Fruit fly (Drosophila melanogaster): ENCODE results near the gene Gyc76C.

Gyc76C gene

DNA sequence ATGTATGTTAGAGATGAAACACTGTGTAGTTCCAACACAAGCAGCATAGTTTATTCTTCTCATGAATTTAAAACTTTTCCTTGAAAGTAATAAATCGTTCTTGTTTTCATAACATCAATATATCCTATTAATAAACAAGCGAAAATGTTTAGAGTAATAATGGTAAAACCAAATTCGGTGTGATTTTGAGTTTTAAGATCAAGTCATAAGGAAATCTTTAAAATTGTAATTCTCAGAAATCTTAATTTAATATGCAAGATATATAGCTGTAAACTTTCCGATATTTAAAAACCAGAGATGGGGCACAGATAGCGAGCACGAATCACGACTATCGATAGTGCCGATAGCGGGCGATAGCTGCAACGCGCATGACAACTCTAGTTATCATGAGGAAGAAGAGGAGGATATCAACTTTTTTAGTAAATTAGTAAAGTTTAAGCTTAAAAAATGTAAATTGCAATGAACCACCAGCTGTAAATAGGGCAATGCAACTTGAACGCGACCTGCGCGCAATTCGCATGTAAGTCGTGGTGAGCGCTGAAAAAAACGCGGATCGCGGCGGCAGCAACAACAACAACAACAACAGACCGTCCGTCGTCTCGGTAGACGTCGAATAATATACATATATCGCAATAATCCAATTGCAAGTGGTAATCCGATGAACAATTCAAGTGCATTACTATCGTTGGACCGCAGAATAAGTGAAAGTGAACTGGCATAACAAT lies 24.6 kb upstream of the Gyc76C start, which contains the start of the genes Fibp and Deaf1 (continued):
- TF ChIP-seq CG31224 (GFP tag; IDR thresholded peaks at IDR 0.05) = 0 out of 2 replicates have a peak, but pooled peaks have one; percentile 45
- TF ChIP-seq Dek (tag; optimal IDR thresholded peaks at IDR 0.05) = peak; percentile 70
- peak; percentile 61 for TF ChIP-seq CG18619 (GFP tag; optimal IDR thresholded peaks at IDR 0.05)
- TF ChIP-seq croc (GFP tag; conservative IDR thresholded peaks at IDR 0.05) = no peak; the same call in 2 of the 3 replicates
- peak; percentile 41 for TF ChIP-seq CG12299 (tag; optimal IDR thresholded peaks at IDR 0.05)
- peak; percentile 99 for TF ChIP-seq knrl (GFP tag; IDR thresholded peaks at IDR 0.05; ENCODE audit: partially characterized antibody)
- peak; percentile 74 for TF ChIP-seq CG10147 (GFP tag; optimal IDR thresholded peaks at IDR 0.05)
- peak; percentile 98 for TF ChIP-seq Opbp (GFP tag; IDR thresholded peaks at IDR 0.05; ENCODE audit: partially characterized antibody)
- TF ChIP-seq Hmr (GFP tag; optimal IDR thresholded peaks at IDR 0.05) = peak; percentile 72
- TF ChIP-seq chm (GFP tag; IDR thresholded peaks at IDR 0.05) = no peak
- peak; percentile 72 for TF ChIP-seq Ets97D (GFP tag; optimal IDR thresholded peaks at IDR 0.05)
- TF ChIP-seq CG6175 (GFP tag; IDR thresholded peaks at IDR 0.05) = peak; percentile 42; the same call in 1 of the 3 replicates
- no peak for TF ChIP-seq br (optimal IDR thresholded peaks at IDR 0.05)
- TF ChIP-seq Dp (GFP tag; optimal IDR thresholded peaks at IDR 0.05) = peak; percentile 2
- peak; percentile 29 for TF ChIP-seq lbe (GFP tag; optimal IDR thresholded peaks at IDR 0.05)
- no peak for TF ChIP-seq Kr (GFP tag; optimal IDR thresholded peaks at IDR 0.05)
- TF ChIP-seq gfzf (GFP tag; optimal IDR thresholded peaks at IDR 0.05) = peak; percentile 68
- TF ChIP-seq org-1 (GFP tag; optimal IDR thresholded peaks at IDR 0.05) = no peak
- TF ChIP-seq ind (GFP tag; optimal IDR thresholded peaks at IDR 0.05) = peak; percentile 81
- peak; percentile 26 for TF ChIP-seq sima (GFP tag; optimal IDR thresholded peaks at IDR 0.05)
- TF ChIP-seq dan (GFP tag; IDR thresholded peaks at IDR 0.05) = no peak
- no peak for TF ChIP-seq CG5953 (GFP tag; IDR thresholded peaks at IDR 0.05)
- peak; percentile 89 for TF ChIP-seq nmo (GFP tag; optimal IDR thresholded peaks at IDR 0.05)
- TF ChIP-seq CG5245 (GFP tag; optimal IDR thresholded peaks at IDR 0.05) = peak; percentile 27
- peak; percentile 70 for TF ChIP-seq Deaf1 (tag; optimal IDR thresholded peaks at IDR 0.05)
- peak; percentile 70 for TF ChIP-seq Ptx1 (GFP tag; IDR thresholded peaks at IDR 0.05)
- peak; percentile 80 for TF ChIP-seq jumu (GFP tag; optimal IDR thresholded peaks at IDR 0.05)
- peak; percentile 95 for TF ChIP-seq row (GFP tag; IDR thresholded peaks at IDR 0.05)
- TF ChIP-seq CG1602 (GFP tag; optimal IDR thresholded peaks at IDR 0.05) = peak; percentile 83
- no peak for TF ChIP-seq Hand (GFP tag; optimal IDR thresholded peaks at IDR 0.05)
- peak; percentile 80 for TF ChIP-seq CG33213 (GFP tag; optimal IDR thresholded peaks at IDR 0.05)
- TF ChIP-seq B-H2 (GFP tag; optimal IDR thresholded peaks at IDR 0.05) = peak; percentile 64
- TF ChIP-seq Dip3 (GFP tag; optimal IDR thresholded peaks at IDR 0.05) = peak; percentile 83
- peak; percentile 72 for TF ChIP-seq CG10267 (tag; optimal IDR thresholded peaks at IDR 0.05)
- TF ChIP-seq chn (GFP tag; optimal IDR thresholded peaks at IDR 0.05) = peak; percentile 87
- peak; percentile 93; the same call in 2 of the 4 replicates for TF ChIP-seq Gug (GFP tag; IDR thresholded peaks at IDR 0.05)
- peak; percentile 8 for TF ChIP-seq CG7987 (GFP tag; optimal IDR thresholded peaks at IDR 0.05)
- peak; percentile 68 for TF ChIP-seq CG7556 (GFP tag; optimal IDR thresholded peaks at IDR 0.05)
- peak; percentile 47 for TF ChIP-seq D19B (GFP tag; optimal IDR thresholded peaks at IDR 0.05)
- TF ChIP-seq PHDP (tag; optimal IDR thresholded peaks at IDR 0.05) = peak; percentile 68
- peak; percentile 94 for TF ChIP-seq sens (GFP tag)
- TF ChIP-seq CG14441 (GFP tag; IDR thresholded peaks at IDR 0.05) = peak; percentile 57; the same call in 1 of the 2 replicates
- peak; percentile 46 for TF ChIP-seq CG10462 (GFP tag; optimal IDR thresholded peaks at IDR 0.05)
- peak; percentile 73 for TF ChIP-seq ERR (GFP tag; optimal IDR thresholded peaks at IDR 0.05)
- peak; percentile 66; the same call in 2 of the 3 replicates for TF ChIP-seq dysf (GFP tag; IDR thresholded peaks at IDR 0.05)
- TF ChIP-seq CG14860 (GFP tag; IDR thresholded peaks at IDR 0.05; ENCODE audit: partially characterized antibody) = peak; percentile 97
- TF ChIP-seq E2f1 (GFP tag; IDR thresholded peaks at IDR 0.05) = 0 out of 2 replicates have a peak, but pooled peaks have one; percentile 49
- TF ChIP-seq Bgb (GFP tag; IDR thresholded peaks at IDR 0.05; ENCODE audit: partially characterized antibody) = peak; percentile 99
- peak; percentile 21 for TF ChIP-seq Neu2 (GFP tag; optimal IDR thresholded peaks at IDR 0.05; ENCODE audit: borderline replicate concordance)
